In the genomic region with DNA sequence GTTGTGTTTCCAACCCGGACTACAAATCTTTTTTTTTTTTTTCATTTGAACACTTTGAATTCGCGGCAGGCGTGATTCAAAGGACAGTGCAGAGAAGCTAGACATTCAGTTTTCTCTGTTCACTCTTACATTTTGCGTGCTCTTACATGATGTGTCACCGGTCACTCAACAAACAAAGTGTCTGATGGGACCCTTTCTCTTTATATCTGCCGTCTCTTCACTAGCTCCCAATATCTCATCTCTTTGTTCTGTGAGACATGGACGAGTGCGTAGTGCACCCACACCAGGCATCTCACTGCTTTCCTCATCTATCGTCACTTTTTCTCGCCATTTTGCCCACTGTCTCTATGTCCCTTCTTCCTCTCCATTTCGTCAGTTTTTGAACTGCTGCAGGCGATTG, we compare ENCODE assay signal across 7 worm cellular contexts.
TF ChIP-seq lines count a peak whose summit lies in the region.

No protein-coding gene starts in this region.

TF ChIP-seq in whole organism, L1 larva, 84 proteins besides CTCF, POLR2A, EP300 and RAD21 (continues in another document):
- no peak for TF ChIP-seq ama-1 (optimal IDR thresholded peaks at IDR 0.05; lab: Kevin White, UChicago)
- peak; percentile 9 for TF ChIP-seq ceh-8 (GFP tag; optimal IDR thresholded peaks at IDR 0.05; lab: Kevin White, UChicago)
- peak; percentile 72 for TF ChIP-seq nhr-71 (tag; optimal IDR thresholded peaks at IDR 0.05; lab: Kevin White, UChicago)
- peak; percentile 4 for TF ChIP-seq fos-1 (tag; optimal IDR thresholded peaks at IDR 0.05; lab: Kevin White, UChicago)
- no peak for TF ChIP-seq lir-3 (tag; optimal IDR thresholded peaks at IDR 0.05; lab: Kevin White, UChicago; ENCODE audit: poor library complexity)
- TF ChIP-seq ets-5 (GFP tag; IDR thresholded peaks at IDR 0.05; lab: Robert Waterston, UW) = no peak
- peak; percentile 28 for TF ChIP-seq ztf-4 (tag; optimal IDR thresholded peaks at IDR 0.05; lab: Kevin White, UChicago)
- TF ChIP-seq ceh-90 (tag; optimal IDR thresholded peaks at IDR 0.05; lab: Kevin White, UChicago) = no peak
- no peak for TF ChIP-seq pax-3 (tag; optimal IDR thresholded peaks at IDR 0.05; lab: Kevin White, UChicago)
- TF ChIP-seq C16A3.4 (tag; optimal IDR thresholded peaks at IDR 0.05; lab: Kevin White, UChicago) = no peak
- no peak for TF ChIP-seq pqm-1 (tag; optimal IDR thresholded peaks at IDR 0.05; lab: Kevin White, UChicago)
- TF ChIP-seq ceh-63 (GFP tag; optimal IDR thresholded peaks at IDR 0.05; lab: Kevin White, UChicago) = no peak
- no peak for TF ChIP-seq hpl-2 (GFP tag; optimal IDR thresholded peaks at IDR 0.05; lab: Kevin White, UChicago)

TF ChIP-seq in whole organism, L2 larva, 48 proteins besides CTCF, POLR2A, EP300 and RAD21 (continues in another document):
- TF ChIP-seq aly-2 (tag; optimal IDR thresholded peaks at IDR 0.05; lab: Kevin White, UChicago) (no peak), nhr-237 (tag; optimal IDR thresholded peaks at IDR 0.05; lab: Kevin White, UChicago) (no peak), R02D3.7 (tag; optimal IDR thresholded peaks at IDR 0.05; lab: Kevin White, UChicago) (no peak), nhr-21 (tag; optimal IDR thresholded peaks at IDR 0.05; lab: Kevin White, UChicago) (peak; percentile 5), nhr-77 (tag; optimal IDR thresholded peaks at IDR 0.05; lab: Kevin White, UChicago) (no peak), gmeb-1 (tag; optimal IDR thresholded peaks at IDR 0.05; lab: Kevin White, UChicago) (no peak), blmp-1 (tag; optimal IDR thresholded peaks at IDR 0.05; lab: Kevin White, UChicago; ENCODE audit: insufficient read depth) (no peak), nhr-6 (tag; optimal IDR thresholded peaks at IDR 0.05; lab: Kevin White, UChicago) (peak; percentile 43), lin-13 (GFP tag; optimal IDR thresholded peaks at IDR 0.05; lab: Kevin White, UChicago) (peak; percentile 22), Y55F3AM.14 (GFP tag; optimal IDR thresholded peaks at IDR 0.05; lab: Kevin White, UChicago) (peak; percentile 19), mdl-1 (tag; optimal IDR thresholded peaks at IDR 0.05; lab: Kevin White, UChicago) (peak; percentile 19 to 40), F13H6.1 (tag; optimal IDR thresholded peaks at IDR 0.05; lab: Kevin White, UChicago) (peak; percentile 95)

TF ChIP-seq in whole organism, L3 larva, 47 proteins besides CTCF, POLR2A, EP300 and RAD21 (continues in another document):
- TF ChIP-seq hmg-11 (tag; optimal IDR thresholded peaks at IDR 0.05; lab: Kevin White, UChicago) = peak; percentile 80
- peak; percentile 29 for TF ChIP-seq pqm-1 (tag; optimal IDR thresholded peaks at IDR 0.05; lab: Kevin White, UChicago)
- TF ChIP-seq unc-62 (GFP tag; optimal IDR thresholded peaks at IDR 0.05; lab: Kevin White, UChicago) = peak; percentile 95
- no peak for TF ChIP-seq elt-3 (tag; optimal IDR thresholded peaks at IDR 0.05; lab: Kevin White, UChicago)
- TF ChIP-seq R02D3.7 (tag; optimal IDR thresholded peaks at IDR 0.05; lab: Kevin White, UChicago) = peak; percentile 11
- TF ChIP-seq nhr-23 (tag; optimal IDR thresholded peaks at IDR 0.05; lab: Kevin White, UChicago) = no peak
- peak; percentile 40 for TF ChIP-seq pha-4 (tag; optimal IDR thresholded peaks at IDR 0.05; lab: Kevin White, UChicago)
- TF ChIP-seq egl-27 (tag; optimal IDR thresholded peaks at IDR 0.05; lab: Kevin White, UChicago) = no peak
- TF ChIP-seq ceh-28 (tag; optimal IDR thresholded peaks at IDR 0.05; lab: Kevin White, UChicago) = peak; percentile 17
- TF ChIP-seq ama-1 (optimal IDR thresholded peaks at IDR 0.05; lab: Kevin White, UChicago) = peak; percentile 20
- TF ChIP-seq lin-15B (tag; optimal IDR thresholded peaks at IDR 0.05; lab: Kevin White, UChicago) = peak; percentile 59
- peak; percentile 26 for TF ChIP-seq zag-1 (tag; optimal IDR thresholded peaks at IDR 0.05; lab: Kevin White, UChicago)
- TF ChIP-seq jun-1 (tag; optimal IDR thresholded peaks at IDR 0.05; lab: Kevin White, UChicago) = peak; percentile 59

TF ChIP-seq in whole organism, L4 larva, 104 proteins besides CTCF, POLR2A, EP300 and RAD21 (continues in another document):
- TF ChIP-seq lsy-2 (tag; optimal IDR thresholded peaks at IDR 0.05; lab: Kevin White, UChicago) (peak; percentile 30 to 51), egl-43 (GFP tag; IDR thresholded peaks at IDR 0.05; lab: Robert Waterston, UW) (no peak), rbr-2 (tag; optimal IDR thresholded peaks at IDR 0.05; lab: Kevin White, UChicago) (peak; percentile 71), lin-29 (GFP tag; IDR thresholded peaks at IDR 0.05; lab: Robert Waterston, UW) (no peak), mxl-3 (GFP tag; optimal IDR thresholded peaks at IDR 0.05; lab: Kevin White, UChicago) (peak; percentile 29), php-3 (GFP tag; IDR thresholded peaks at IDR 0.05; lab: Robert Waterston, UW) (0 out of 2 replicates have a peak, but pooled peaks have one; percentile 12), nhr-10 (tag; optimal IDR thresholded peaks at IDR 0.05; lab: Kevin White, UChicago) (no peak), dmd-6 (GFP tag; IDR thresholded peaks at IDR 0.05; lab: Robert Waterston, UW) (peak; percentile 53), spr-1 (tag; optimal IDR thresholded peaks at IDR 0.05; lab: Kevin White, UChicago) (no peak), ceh-32 (tag; optimal IDR thresholded peaks at IDR 0.05; lab: Kevin White, UChicago; ENCODE audit: poor library complexity) (no peak), nhr-11 (tag; optimal IDR thresholded peaks at IDR 0.05; lab: Kevin White, UChicago) (peak; percentile 71), pqm-1 (tag; optimal IDR thresholded peaks at IDR 0.05; lab: Kevin White, UChicago) (no peak), nhr-6 (tag; optimal IDR thresholded peaks at IDR 0.05; lab: Kevin White, UChicago) (peak; percentile 10)

TF ChIP-seq in whole organism, late embryonic, 69 proteins besides CTCF, POLR2A, EP300 and RAD21 (continues in another document):
- TF ChIP-seq unc-42 (tag; optimal IDR thresholded peaks at IDR 0.05; lab: Kevin White, UChicago) = no peak
- no peak for TF ChIP-seq K02D7.2 (tag; optimal IDR thresholded peaks at IDR 0.05; lab: Kevin White, UChicago)
- peak; percentile 35 for TF ChIP-seq ceh-14 (tag; optimal IDR thresholded peaks at IDR 0.05; lab: Kevin White, UChicago)
- TF ChIP-seq gmeb-2 (tag; optimal IDR thresholded peaks at IDR 0.05; lab: Kevin White, UChicago) = no peak
- no peak for TF ChIP-seq rnt-1 (tag; optimal IDR thresholded peaks at IDR 0.05; lab: Kevin White, UChicago)
- peak; percentile 80 for TF ChIP-seq unc-55 (GFP tag; optimal IDR thresholded peaks at IDR 0.05; lab: Kevin White, UChicago)
- no peak for TF ChIP-seq tbx-7 (tag; optimal IDR thresholded peaks at IDR 0.05; lab: Kevin White, UChicago)
- peak; percentile 5 for TF ChIP-seq ceh-31 (tag; optimal IDR thresholded peaks at IDR 0.05; lab: Kevin White, UChicago)
- no peak for TF ChIP-seq hlh-30 (tag; optimal IDR thresholded peaks at IDR 0.05; lab: Kevin White, UChicago; ENCODE audit: insufficient read depth)
- TF ChIP-seq pros-1 (tag; optimal IDR thresholded peaks at IDR 0.05; lab: Kevin White, UChicago) = no peak
- TF ChIP-seq tbx-2 (tag; optimal IDR thresholded peaks at IDR 0.05; lab: Kevin White, UChicago) = peak; percentile 3
- no peak for TF ChIP-seq odd-2 (tag; optimal IDR thresholded peaks at IDR 0.05; lab: Kevin White, UChicago)
- no peak for TF ChIP-seq dve-1 (tag; optimal IDR thresholded peaks at IDR 0.05; lab: Kevin White, UChicago)
- peak; percentile 29 for TF ChIP-seq nfya-1 (tag; optimal IDR thresholded peaks at IDR 0.05; lab: Kevin White, UChicago)

TF ChIP-seq in whole organism, mixed stage, embryonic, 35 proteins besides CTCF, POLR2A, EP300 and RAD21:
- peak; percentile 26 for TF ChIP-seq nhr-237 (tag; optimal IDR thresholded peaks at IDR 0.05; lab: Kevin White, UChicago)
- no peak for TF ChIP-seq drap-1 (GFP tag; optimal IDR thresholded peaks at IDR 0.05; lab: Kevin White, UChicago)
- no peak for TF ChIP-seq pha-4 (tag; optimal IDR thresholded peaks at IDR 0.05; lab: Kevin White, UChicago)
- peak; percentile 88 for TF ChIP-seq unc-62 (GFP tag; optimal IDR thresholded peaks at IDR 0.05; lab: Kevin White, UChicago)
- TF ChIP-seq blmp-1 (tag; optimal IDR thresholded peaks at IDR 0.05; lab: Kevin White, UChicago) = no peak
- TF ChIP-seq hlh-1 (tag; optimal IDR thresholded peaks at IDR 0.05; lab: Kevin White, UChicago) = peak; percentile 8
- TF ChIP-seq nhr-12 (tag; optimal IDR thresholded peaks at IDR 0.05; lab: Kevin White, UChicago) = no peak
- peak; percentile 44 for TF ChIP-seq unc-120 (tag; optimal IDR thresholded peaks at IDR 0.05; lab: Kevin White, UChicago; ENCODE audit: poor library complexity, severe bottlenecking)

TF ChIP-seq in whole organism, young adult, 124 proteins besides CTCF, POLR2A, EP300 and RAD21:
- TF ChIP-seq ceh-79 (tag; optimal IDR thresholded peaks at IDR 0.05; lab: Kevin White, UChicago) = no peak
- TF ChIP-seq cebp-1 (GFP tag; IDR thresholded peaks at IDR 0.05; lab: Robert Waterston, UW) = no peak
- TF ChIP-seq cebp-1 (tag; optimal IDR thresholded peaks at IDR 0.05; lab: Kevin White, UChicago) = peak; percentile 62
- peak in 1 of 3 experiments; percentile 21 for TF ChIP-seq lin-35 (GFP tag; optimal IDR thresholded peaks at IDR 0.05; lab: Kevin White, UChicago)
- TF ChIP-seq tbp1 (GFP tag; optimal IDR thresholded peaks at IDR 0.05; lab: Kevin White, UChicago) = peak; percentile 23
- TF ChIP-seq nfyb-1 (GFP tag; IDR thresholded peaks at IDR 0.05; lab: Robert Waterston, UW) = peak; percentile 55; the same call in 1 of the 2 replicates
- TF ChIP-seq unc-62 (GFP tag; optimal IDR thresholded peaks at IDR 0.05; lab: Kevin White, UChicago) = peak; percentile 13
- no peak for TF ChIP-seq ceh-91 (GFP tag; IDR thresholded peaks at IDR 0.05; lab: Robert Waterston, UW)
- no peak for TF ChIP-seq ama-1 (optimal IDR thresholded peaks at IDR 0.05; lab: Kevin White, UChicago)
- no peak for TF ChIP-seq ama-1 (GFP tag; optimal IDR thresholded peaks at IDR 0.05; lab: Kevin White, UChicago)
- TF ChIP-seq lsl-1 (GFP tag; optimal IDR thresholded peaks at IDR 0.05; lab: Kevin White, UChicago) = no peak
- peak; percentile 8 for TF ChIP-seq attf-5 (GFP tag; optimal IDR thresholded peaks at IDR 0.05; lab: Kevin White, UChicago)
- TF ChIP-seq lin-40 (tag; optimal IDR thresholded peaks at IDR 0.05; lab: Kevin White, UChicago) = peak; percentile 28
- peak; percentile 1 for TF ChIP-seq ceh-27 (GFP tag; optimal IDR thresholded peaks at IDR 0.05; lab: Kevin White, UChicago)
- TF ChIP-seq somi-1 (GFP tag; optimal IDR thresholded peaks at IDR 0.05; lab: Kevin White, UChicago) = peak; percentile 1
- no peak for TF ChIP-seq ets-4 (GFP tag; optimal IDR thresholded peaks at IDR 0.05; lab: Kevin White, UChicago)
- no peak for TF ChIP-seq K11D2.4 (GFP tag; IDR thresholded peaks at IDR 0.05; lab: Robert Waterston, UW)
- no peak for TF ChIP-seq xnd-1 (tag; optimal IDR thresholded peaks at IDR 0.05; lab: Kevin White, UChicago)
- 0 out of 2 replicates have a peak, but pooled peaks have one; percentile 10 for TF ChIP-seq Y53G8AR.9 (GFP tag; conservative IDR thresholded peaks at IDR 0.05; lab: Robert Waterston, UW)
- peak; percentile 3 to 8 for TF ChIP-seq let-607 (tag; optimal IDR thresholded peaks at IDR 0.05; lab: Kevin White, UChicago)
- no peak for TF ChIP-seq F49E8.2 (tag; optimal IDR thresholded peaks at IDR 0.05; lab: Kevin White, UChicago; ENCODE audit: insufficient read depth)
TF ChIP-seq in whole organism, young adult: peak in this region for 11.
